Worm (Caenorhabditis elegans): ENCODE results near the gene F49H12.7.
"Not testable (repeated sequence)": the region's sequence is repeated elsewhere in the genome, so short reads cannot be mapped to it uniquely, and the experiment has no call there.

The F49H12.7 gene

DNA sequence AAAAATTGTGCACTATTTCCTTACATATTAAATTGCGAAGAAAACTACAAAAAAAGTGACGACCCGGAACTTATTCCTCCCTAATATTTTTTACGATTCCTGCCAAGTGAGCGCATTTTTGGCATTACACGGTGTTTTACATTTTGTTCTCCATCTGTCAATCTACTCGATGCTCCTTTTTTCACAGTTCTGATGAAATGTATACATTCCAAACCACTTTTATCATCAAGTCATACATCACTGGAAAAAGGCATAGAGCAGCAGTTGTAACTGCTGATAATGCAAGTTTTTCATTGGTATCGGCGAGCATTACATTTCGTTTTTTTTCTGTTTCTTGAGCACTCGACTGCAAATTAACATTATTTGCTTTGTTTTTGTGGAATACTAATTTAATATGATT, 46.6 kb upstream of the F49H12.7 start (continued):
- TF ChIP-seq php-3 (GFP tag; IDR thresholded peaks at IDR 0.05) (peak; percentile 70), gei-8 (GFP tag; optimal IDR thresholded peaks at IDR 0.05) (no peak), lim-7 (GFP tag; IDR thresholded peaks at IDR 0.05) (no peak), tra-1 (GFP tag; IDR thresholded peaks at IDR 0.05) (0 out of 2 replicates have a peak, but pooled peaks have one; percentile 60), ceh-28 (tag; optimal IDR thresholded peaks at IDR 0.05) (no peak), cey-2 (tag; optimal IDR thresholded peaks at IDR 0.05; ENCODE audit: borderline replicate concordance, insufficient read depth) (no peak), nhr-42 (GFP tag; IDR thresholded peaks at IDR 0.05) (no peak), T26A8.4 (GFP tag; IDR thresholded peaks at IDR 0.05) (no peak), ceh-44 (GFP tag; IDR thresholded peaks at IDR 0.05) (no peak), F44E2.7 (GFP tag; IDR thresholded peaks at IDR 0.05) (no peak), dmd-6 (GFP tag; IDR thresholded peaks at IDR 0.05) (peak; percentile 72), skn-1 (tag; optimal IDR thresholded peaks at IDR 0.05) (no peak)

- TF ChIP-seq mep-1 (tag; optimal IDR thresholded peaks at IDR 0.05) (no peak), aly-2 (tag; optimal IDR thresholded peaks at IDR 0.05) (no peak), tag-97 (GFP tag; IDR thresholded peaks at IDR 0.05) (no peak), gei-8 (GFP tag; optimal IDR thresholded peaks at IDR 0.05) (no peak), lin-29 (GFP tag; IDR thresholded peaks at IDR 0.05) (no peak), rbr-2 (tag; optimal IDR thresholded peaks at IDR 0.05) (no peak), mxl-2 (GFP tag; conservative IDR thresholded peaks at IDR 0.05) (no peak), nhr-48 (tag; optimal IDR thresholded peaks at IDR 0.05) (no peak), zip-2 (tag; optimal IDR thresholded peaks at IDR 0.05) (no peak), lim-7 (GFP tag; IDR thresholded peaks at IDR 0.05) (no peak), ZK337.2 (GFP tag; IDR thresholded peaks at IDR 0.05) (no peak), ctbp-1 (GFP tag; IDR thresholded peaks at IDR 0.05) (no peak), egl-43 (GFP tag; IDR thresholded peaks at IDR 0.05) (no peak)
Measured at ce11 chrX:2018848-2019247, 46.0 kb upstream of the F49H12.7 start, which contains the start of gene Y102A11A.3. Gene Y102A11A.3, plus strand, starts transcription at chrX:2019148.

DNA sequence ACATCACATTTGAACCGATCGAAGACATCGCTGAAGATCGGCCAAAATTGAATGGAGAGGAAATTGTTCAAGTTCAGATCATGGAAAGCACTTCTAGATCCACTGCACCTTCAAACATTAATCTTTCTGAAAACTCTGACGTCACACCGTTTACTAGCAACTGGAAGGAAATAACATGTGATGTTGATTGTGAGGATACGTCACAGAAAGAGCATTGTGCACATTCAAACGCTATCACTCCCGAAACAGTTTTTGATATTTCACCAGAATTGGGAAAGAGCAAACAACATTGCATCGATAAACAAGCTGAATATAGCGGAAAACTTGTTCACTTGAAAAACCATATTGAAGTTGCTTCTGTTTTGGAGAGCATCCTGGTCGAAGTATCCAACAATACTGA, 43.3 kb upstream of the F49H12.7 start:
- peak; percentile 29 for TF ChIP-seq dve-1 (tag; optimal IDR thresholded peaks at IDR 0.05; ENCODE audit: insufficient read depth)
- no peak for TF ChIP-seq nhr-111 (GFP tag; optimal IDR thresholded peaks at IDR 0.05)
- no peak for TF ChIP-seq zip-2 (tag; optimal IDR thresholded peaks at IDR 0.05)
- no peak for TF ChIP-seq daf-16 (GFP tag; optimal IDR thresholded peaks at IDR 0.05)
- TF ChIP-seq daf-16 (tag; optimal IDR thresholded peaks at IDR 0.05): peak; percentile 95
- peak; percentile 56 for TF ChIP-seq nhr-28 (tag; optimal IDR thresholded peaks at IDR 0.05)
- TF ChIP-seq pqm-1 (tag; optimal IDR thresholded peaks at IDR 0.05): peak; percentile 45
- peak; percentile 55 for TF ChIP-seq nhr-77 (tag; optimal IDR thresholded peaks at IDR 0.05)

- TF ChIP-seq php-3 (GFP tag; IDR thresholded peaks at IDR 0.05) (peak; percentile 67; the same call in 1 of the 2 replicates), hlh-11 (tag; optimal IDR thresholded peaks at IDR 0.05) (peak; percentile 10), tra-1 (GFP tag; IDR thresholded peaks at IDR 0.05) (peak; percentile 64; the same call in 1 of the 2 replicates), daf-16 (tag; optimal IDR thresholded peaks at IDR 0.05) (peak; percentile 28), dmd-6 (GFP tag; IDR thresholded peaks at IDR 0.05) (peak; percentile 71)
- TF ChIP-seq daf-16 (GFP tag; optimal IDR thresholded peaks at IDR 0.05): not testable (repeated sequence)
Measured at ce11 chrX:2025405-2025804, 39.4 kb upstream of the F49H12.7 start.

- not testable (repeated sequence) for TF ChIP-seq snpc-4, F37D6.2, pqm-1 (tag; optimal IDR thresholded peaks at IDR 0.05)
Measured at ce11 chrX:2026342-2026741, 38.5 kb upstream of the F49H12.7 start, which contains the start of gene Y102A11A.2. Gene Y102A11A.2, plus strand, starts transcription at chrX:2026642.
